Fruit fly (Drosophila melanogaster) whole organism, prepupa: ENCODE results near the gene Clamp.

ENCODE experiments used
- CG6854 ChIP-seq: fragments of 200-800 bp; sonication (Bioruptor generic); optimal IDR thresholded peaks from 2 replicates; lab custom pipeline; 2017; ENCODE audit warnings: missing biosample characterization, mild to moderate bottlenecking, missing genetic modification characterization
- Eip78C ChIP-seq: fragments of 200-800 bp; sonication (Bioruptor generic); peaks from one replicate; lab custom pipeline; 2016; ENCODE audit warnings: missing biosample characterization, missing genetic modification characterization

- TF ChIP-seq CG6854 (GFP tag; lab: Kevin White, UChicago), result peak; percentile 37
- TF ChIP-seq Eip78C, result peak; percentile 62
These were observed 47.2 kb downstream of the Clamp start for dm6 chr2L:22121651-22122165.
